Worm (Caenorhabditis elegans) whole organism, midembryonic: ENCODE results near the gene bus-2.

ENCODE experiments used
- T22C8.4 ChIP-seq: fragments of 200-800 bp; sonication (Bioruptor generic); IDR thresholded peaks from 2 replicates; pipeline ENCODE4 v1.3.6; 2022; ENCODE audit warnings: missing genetic modification characterization, missing compliant biosample characterization
- cog-1 ChIP-seq: sonication (generic microtip); optimal IDR thresholded peaks from 2 replicates; lab custom pipeline; 2016; ENCODE audit warnings: missing genetic modification characterization, missing compliant biosample characterization
- flt-1 ChIP-seq: fragments of 200-800 bp; sonication (Bioruptor generic); IDR thresholded peaks from 2 replicates; pipeline ENCODE4 v1.3.6; 2022; ENCODE audit warnings: missing genetic modification characterization, missing compliant biosample characterization
- klf-2 ChIP-seq: fragments of 200-800 bp; sonication (Bioruptor generic); conservative IDR thresholded peaks from 2 replicates; pipeline ENCODE4 v1.3.6; 2022; ENCODE audit warnings: missing genetic modification reagents, missing genetic modification characterization, missing compliant biosample characterization
- med-1 ChIP-seq: sonication (generic microtip); optimal IDR thresholded peaks from 2 replicates; lab custom pipeline; 2017; ENCODE audit warnings: missing genetic modification characterization, mild to moderate bottlenecking, missing compliant biosample characterization, antibody characterized with exemption, missing genetic modification reagents; ENCODE audit not compliant: insufficient read depth
- ref-1 ChIP-seq: fragments of 200-800 bp; sonication (Bioruptor generic); conservative IDR thresholded peaks from 2 replicates; pipeline ENCODE4 v1.3.6; 2022; ENCODE audit warnings: missing genetic modification reagents, missing genetic modification characterization, missing compliant biosample characterization
- tab-1 ChIP-seq: fragments of 200-800 bp; sonication (Bioruptor generic); IDR thresholded peaks from 2 replicates; pipeline ENCODE4 v1.3.6; 2022; ENCODE audit warnings: missing genetic modification characterization, missing compliant biosample characterization
- ztf-23 ChIP-seq: fragments of 200-800 bp; sonication (Bioruptor generic); IDR thresholded peaks from 2 replicates; pipeline ENCODE4 v1.3.6; 2022; ENCODE audit warnings: missing genetic modification reagents, missing genetic modification characterization, missing compliant biosample characterization
- ztf-29 ChIP-seq: fragments of 200-800 bp; sonication (Bioruptor generic); IDR thresholded peaks from 2 replicates; pipeline ENCODE4 v1.3.6; 2022; ENCODE audit warnings: missing genetic modification reagents, missing genetic modification characterization, missing compliant biosample characterization

bus-2 gene

DNA sequence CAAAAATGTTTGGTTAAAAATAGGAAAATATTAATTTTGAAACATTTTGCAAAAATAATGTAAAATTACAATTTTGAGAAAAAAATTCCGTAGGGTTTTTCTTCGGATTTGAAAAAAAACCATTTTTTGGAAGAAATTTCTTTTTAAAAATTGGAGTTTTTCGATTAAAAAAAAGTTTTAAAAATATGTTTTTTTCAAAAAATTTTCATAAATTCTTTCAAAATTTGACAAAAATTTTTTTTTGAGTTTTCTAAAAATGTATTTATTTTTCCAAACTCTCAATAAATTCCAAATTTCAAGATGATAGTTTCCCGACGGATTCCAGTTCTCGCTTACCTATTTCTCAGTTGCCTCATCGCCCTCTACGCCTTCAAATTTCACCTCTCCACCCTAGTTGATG, at the start of gene bus-2:
bus-2 (plus strand) TSS at position 301 of the 400 bp plus-strand sequence.
- no peak for TF ChIP-seq med-1
- TF ChIP-seq ref-1 (GFP tag; lab: Robert Waterston, UW) = no peak
- no peak for TF ChIP-seq tab-1 (GFP tag; lab: Robert Waterston, UW)
- no peak for TF ChIP-seq T22C8.4 (GFP tag; lab: Robert Waterston, UW)
- TF ChIP-seq ztf-29 (GFP tag; lab: Robert Waterston, UW) = no peak
- TF ChIP-seq flt-1 (GFP tag; lab: Robert Waterston, UW) = no peak
- no peak for TF ChIP-seq klf-2 (GFP tag; lab: Robert Waterston, UW)
- TF ChIP-seq ztf-23 = no peak
- no peak for TF ChIP-seq cog-1 (tag; lab: Kevin White, UChicago)

DNA sequence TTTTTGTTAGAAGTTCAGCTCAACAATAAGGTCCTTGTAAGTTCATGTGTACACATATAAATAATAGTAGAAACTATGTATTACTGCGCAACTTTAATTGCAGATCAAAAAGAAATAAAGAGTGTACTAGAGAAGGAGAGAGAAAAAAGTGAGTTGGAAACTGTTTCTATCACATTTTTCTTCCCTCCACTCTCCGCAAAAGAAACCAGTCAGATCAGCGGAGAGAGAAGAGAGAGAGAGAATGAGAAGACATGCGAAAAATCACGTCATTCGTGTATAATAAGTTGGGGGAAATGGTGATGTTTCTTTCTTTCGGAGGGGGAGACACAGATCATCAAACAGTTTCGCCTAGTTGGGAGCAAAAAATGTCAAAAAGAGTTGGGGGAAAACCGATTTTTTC, 44.4 kb upstream of the bus-2 start:
- TF ChIP-seq flt-1 (GFP tag; lab: Robert Waterston, UW) (no peak), ztf-23 (no peak), klf-2 (GFP tag; lab: Robert Waterston, UW) (no peak), med-1 (no peak), T22C8.4 (GFP tag; lab: Robert Waterston, UW) (no peak), tab-1 (GFP tag; lab: Robert Waterston, UW) (no peak), cog-1 (tag; lab: Kevin White, UChicago) (no peak), ztf-29 (GFP tag; lab: Robert Waterston, UW) (no peak), ref-1 (GFP tag; lab: Robert Waterston, UW) (no peak)

ce11 chrIV:1657069-1657468, 42.6 kb upstream of the bus-2 start:
- TF ChIP-seq tab-1 (GFP tag; lab: Robert Waterston, UW) (no peak), med-1 (no peak), ref-1 (GFP tag; lab: Robert Waterston, UW) (no peak), klf-2 (GFP tag; lab: Robert Waterston, UW) (no peak), ztf-23 (no peak), cog-1 (tag; lab: Kevin White, UChicago) (no peak)

DNA sequence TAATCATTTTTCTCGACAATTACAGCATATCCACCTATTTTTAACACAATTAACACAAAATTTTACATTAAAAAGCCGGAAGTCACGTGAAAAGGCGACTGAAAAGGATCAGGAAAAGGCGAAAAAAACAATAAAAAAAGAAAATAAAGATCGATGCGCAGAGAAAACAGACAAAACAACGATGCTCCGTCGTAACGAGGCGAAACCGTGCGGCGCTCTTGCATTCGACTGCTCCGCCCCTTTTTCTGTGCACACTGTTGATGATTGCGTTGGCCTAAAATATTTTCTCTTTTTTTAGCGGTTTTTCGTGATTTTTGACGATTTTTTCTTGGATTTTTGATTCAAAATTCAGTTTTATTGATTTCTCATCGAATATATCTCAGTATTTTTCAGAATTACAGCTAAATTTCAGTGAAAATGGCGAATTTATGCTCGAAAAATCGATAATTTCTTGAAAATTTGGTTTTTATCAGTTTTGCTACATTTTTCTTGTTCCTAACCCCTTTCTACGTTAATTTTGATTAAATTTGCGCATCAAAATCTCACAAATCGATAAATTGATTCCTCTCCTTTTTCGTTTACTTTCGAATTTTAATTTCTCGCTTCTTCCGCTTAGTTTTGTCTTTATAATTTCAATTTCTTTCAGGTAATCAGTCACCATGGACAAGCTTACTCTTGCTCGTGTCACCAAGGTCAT, 40.5 kb upstream of the bus-2 start, which contains the start of gene rps-28:
rps-28 (plus strand) TSS at position 647 of the 697 bp plus-strand sequence.
- TF ChIP-seq flt-1 (GFP tag; lab: Robert Waterston, UW) (peak; percentile 92), ztf-23 (peak; percentile 96), cog-1 (tag; lab: Kevin White, UChicago) (peak; percentile 92), ztf-29 (GFP tag; lab: Robert Waterston, UW) (peak; percentile 79), klf-2 (GFP tag; lab: Robert Waterston, UW) (peak; percentile 78), T22C8.4 (GFP tag; lab: Robert Waterston, UW) (peak; percentile 78), med-1 (peak; percentile 74), tab-1 (GFP tag; lab: Robert Waterston, UW) (peak; percentile 83; the same call in 1 of the 2 replicates), ref-1 (GFP tag; lab: Robert Waterston, UW) (peak; percentile 48; the same call in 1 of the 2 replicates)

ce11 chrIV:1659978-1660377, 39.7 kb upstream of the bus-2 start, which contains the start of gene Y41D4B.4:
Gene Y41D4B.4, plus strand, starts transcription at chrIV:1660110.
- TF ChIP-seq med-1 (no peak), ref-1 (GFP tag; lab: Robert Waterston, UW) (no peak), klf-2 (GFP tag; lab: Robert Waterston, UW) (no peak), cog-1 (tag; lab: Kevin White, UChicago) (no peak), flt-1 (GFP tag; lab: Robert Waterston, UW) (no peak), T22C8.4 (GFP tag; lab: Robert Waterston, UW) (no peak), tab-1 (GFP tag; lab: Robert Waterston, UW) (no peak), ztf-29 (GFP tag; lab: Robert Waterston, UW) (no peak), ztf-23 (no peak)

ce11 chrIV:1660735-1661134, 39.0 kb upstream of the bus-2 start:
- TF ChIP-seq flt-1 (GFP tag; lab: Robert Waterston, UW) (no peak), cog-1 (tag; lab: Kevin White, UChicago) (no peak), ref-1 (GFP tag; lab: Robert Waterston, UW) (no peak)

DNA sequence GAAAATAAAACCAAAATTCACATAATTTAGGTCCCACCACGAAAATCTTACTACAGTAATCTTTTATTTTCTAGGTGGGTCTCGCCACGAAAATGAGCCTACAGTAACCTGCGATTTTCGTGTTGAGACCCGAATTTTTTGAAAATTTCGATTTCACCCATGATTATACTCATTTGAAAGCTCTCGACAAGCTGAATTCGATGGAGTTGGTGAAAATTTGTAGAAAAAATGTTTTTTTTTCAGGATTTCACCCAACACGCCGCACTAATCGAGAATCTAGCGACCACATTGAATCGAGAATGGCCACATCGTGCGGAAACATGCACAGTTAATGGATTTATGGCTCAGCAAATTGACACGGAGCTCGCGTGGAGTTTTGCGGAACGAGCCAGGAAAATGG, 36.8 kb upstream of the bus-2 start:
- TF ChIP-seq ztf-29 (GFP tag; lab: Robert Waterston, UW) (no peak), klf-2 (GFP tag; lab: Robert Waterston, UW) (no peak), flt-1 (GFP tag; lab: Robert Waterston, UW) (no peak), cog-1 (tag; lab: Kevin White, UChicago) (no peak), ztf-23 (no peak), med-1 (no peak), T22C8.4 (GFP tag; lab: Robert Waterston, UW) (no peak)

DNA sequence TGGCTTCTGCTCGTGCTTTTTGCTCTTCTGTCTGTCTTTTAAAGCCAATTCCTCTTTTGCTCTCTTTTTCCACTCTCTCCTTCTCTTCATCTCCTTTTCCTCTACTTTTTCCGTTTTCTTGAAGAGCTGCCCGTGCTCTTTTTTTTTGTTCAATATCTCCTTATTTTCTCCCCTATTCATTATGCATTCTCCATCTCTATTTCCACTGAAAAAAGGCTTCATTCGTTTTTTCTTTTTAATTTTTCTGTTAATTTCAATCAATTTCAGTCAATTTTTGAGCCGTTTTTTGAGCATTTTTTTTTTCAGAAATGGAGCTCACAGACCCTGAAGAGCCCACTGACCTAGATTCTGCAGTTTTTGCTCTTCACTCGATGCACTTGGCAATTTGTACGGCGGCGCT, 27.3 kb upstream of the bus-2 start, which contains the start of gene Y41D4B.1:
Y41D4B.1 (plus strand) TSS at position 301 of the 400 bp plus-strand sequence.
- TF ChIP-seq ztf-23 = no peak
- no peak for TF ChIP-seq klf-2 (GFP tag; lab: Robert Waterston, UW)
- no peak for TF ChIP-seq med-1
- TF ChIP-seq tab-1 (GFP tag; lab: Robert Waterston, UW) = no peak
- TF ChIP-seq flt-1 (GFP tag; lab: Robert Waterston, UW) = no peak
- TF ChIP-seq T22C8.4 (GFP tag; lab: Robert Waterston, UW) = no peak
- TF ChIP-seq cog-1 (tag; lab: Kevin White, UChicago) = no peak

ce11 chrIV:1676926-1677325, 22.8 kb upstream of the bus-2 start:
- TF ChIP-seq med-1 (no peak), T22C8.4 (GFP tag; lab: Robert Waterston, UW) (no peak), ztf-29 (GFP tag; lab: Robert Waterston, UW) (no peak)

DNA sequence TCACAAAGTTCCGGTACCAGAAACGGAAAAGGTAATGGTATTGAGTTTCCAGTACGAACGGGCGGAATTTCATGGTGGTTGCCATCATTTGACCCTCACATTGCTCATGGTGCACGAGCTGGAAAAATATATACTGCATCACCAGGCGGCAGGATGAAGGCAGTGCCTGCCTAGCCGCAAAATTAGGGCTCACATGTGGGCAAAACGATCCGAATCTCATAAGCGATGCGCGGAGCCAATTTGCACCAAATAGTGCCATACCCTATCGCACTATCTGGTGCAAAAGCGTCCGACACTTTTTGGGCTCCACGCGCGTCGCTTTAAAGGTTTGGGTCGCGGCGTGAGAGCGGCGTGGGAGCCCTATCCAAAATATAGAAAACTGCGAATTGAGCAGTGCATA, 20.5 kb upstream of the bus-2 start:
- TF ChIP-seq med-1 (no peak), tab-1 (GFP tag; lab: Robert Waterston, UW) (no peak)
